Worm (Caenorhabditis elegans): ENCODE data around the gene xbp-1.

ce11 chrIII:4209188-4209587 is 15.6 kb downstream of the xbp-1 start, which contains the start of gene phlp-2:
- TF ChIP-seq T22C8.4 (GFP tag; IDR thresholded peaks at IDR 0.05) (no peak), tab-1 (GFP tag; IDR thresholded peaks at IDR 0.05) (no peak)

Data from whole organism, midembryonic.